Worm (Caenorhabditis elegans) whole organism, late embryonic: ENCODE data around the gene F46C5.1.

Source experiments
- F13H6.1 ChIP-seq: sonication (generic microtip); optimal IDR thresholded peaks from 2 replicates; lab custom pipeline; 2016; ENCODE audit warnings: missing genetic modification characterization, missing compliant biosample characterization
- dve-1 ChIP-seq: sonication (generic microtip); optimal IDR thresholded peaks from 2 replicates; lab custom pipeline; 2017; ENCODE audit warnings: antibody characterized with exemption, mild to moderate bottlenecking, missing genetic modification characterization, missing compliant biosample characterization
- fkh-10 ChIP-seq: fragments of 150-350 bp; optimal IDR thresholded peaks from 2 replicates; lab custom pipeline; 2014; ENCODE audit warnings: missing biosample characterization, missing genetic modification reagents, missing genetic modification characterization
- hlh-30 ChIP-seq: sonication (generic microtip); optimal IDR thresholded peaks from 2 replicates; lab custom pipeline; 2017; ENCODE audit warnings: antibody characterized with exemption, missing genetic modification characterization, missing compliant biosample characterization; ENCODE audit not compliant: insufficient read depth
- hlh-8 ChIP-seq: sonication (generic microtip); optimal IDR thresholded peaks from 2 replicates; lab custom pipeline; 2016; ENCODE audit warnings: missing genotype, missing genetic modification characterization, missing compliant biosample characterization
- nfya-1 ChIP-seq: sonication (generic microtip); optimal IDR thresholded peaks from 2 replicates; lab custom pipeline; 2017; ENCODE audit warnings: missing genetic modification characterization, mild to moderate bottlenecking, missing compliant biosample characterization, antibody characterized with exemption, moderate library complexity
- pha-4 ChIP-seq: fragments of 150-350 bp; optimal IDR thresholded peaks from 2 replicates; lab custom pipeline; 2018; ENCODE audit warnings: missing biosample characterization, missing genetic modification reagents, missing genetic modification characterization
- pqm-1 ChIP-seq: sonication (generic microtip); optimal IDR thresholded peaks from 2 replicates; lab custom pipeline; 2016; ENCODE audit warnings: missing genetic modification characterization, missing compliant biosample characterization
- rnt-1 ChIP-seq: sonication (generic microtip); optimal IDR thresholded peaks from 2 replicates; lab custom pipeline; 2016; ENCODE audit warnings: missing genetic modification characterization, missing compliant biosample characterization
- ttx-3 ChIP-seq: sonication (generic microtip); optimal IDR thresholded peaks from 2 replicates; lab custom pipeline; 2016; ENCODE audit warnings: missing genetic modification reagents, missing genetic modification characterization, missing compliant biosample characterization

ce11 chrII:8814231-8814630, 6.8 kb downstream of the F46C5.1 start:
- TF ChIP-seq fkh-10 (no peak), pha-4 (tag; lab: Kevin White, UChicago) (no peak), ttx-3 (tag; lab: Kevin White, UChicago) (no peak), rnt-1 (tag; lab: Kevin White, UChicago) (no peak), hlh-8 (tag; lab: Kevin White, UChicago) (no peak), nfya-1 (no peak), F13H6.1 (tag; lab: Kevin White, UChicago) (no peak), pqm-1 (no peak), dve-1 (tag; lab: Kevin White, UChicago) (no peak), hlh-30 (no peak)
